Fruit fly (Drosophila melanogaster) whole organism, larva: ENCODE measurements around the gene CG31673.

Experiments used
- noc ChIP-seq: fragments of 200-800 bp; sonication (Bioruptor generic); optimal IDR thresholded peaks from 3 replicates; lab custom pipeline; 2019; ENCODE audit warnings: missing biosample characterization, mild to moderate bottlenecking, missing genetic modification characterization, moderate library complexity

CG31673 gene

DNA sequence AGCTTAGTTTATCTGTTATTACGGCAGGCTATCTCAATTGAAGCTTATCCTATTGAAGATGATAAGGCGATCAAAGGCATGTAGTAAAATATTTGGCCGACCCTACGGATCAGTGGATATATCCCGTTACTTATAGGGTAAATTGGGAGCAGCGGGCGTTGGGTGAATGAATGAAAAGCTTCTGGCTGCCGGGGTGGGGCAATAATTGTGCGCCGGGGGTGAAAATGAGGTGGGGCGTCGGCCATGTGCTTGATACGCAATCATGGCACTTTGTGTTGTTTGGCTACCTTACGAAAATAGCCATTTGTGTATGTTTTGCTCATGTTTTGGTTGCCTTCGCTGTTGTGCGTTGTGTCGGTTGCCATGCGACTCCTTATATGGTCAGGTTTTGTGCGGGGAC lies 27.6 kb upstream of the CG31673 start:
- TF ChIP-seq noc (tag; lab: Kevin White, UChicago), result no peak

DNA sequence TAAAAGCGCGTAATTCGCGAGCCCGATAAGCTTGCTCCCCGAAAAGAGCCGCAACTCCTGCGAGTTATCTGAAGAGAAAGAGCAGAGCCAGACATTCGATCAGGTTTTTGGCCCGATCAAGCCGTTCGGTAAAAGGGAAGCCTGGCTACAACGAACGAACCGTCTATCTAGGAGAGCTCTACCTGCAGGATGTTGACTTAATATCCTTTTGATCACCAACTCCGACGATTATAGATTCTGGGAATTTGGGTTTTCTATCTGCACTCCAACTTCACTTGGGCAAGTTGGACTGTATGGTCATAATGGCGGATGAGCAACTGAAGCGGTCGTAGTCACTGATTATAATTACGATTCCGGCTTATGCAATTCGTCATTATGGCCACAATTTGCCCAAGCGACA lies 27.2 kb upstream of the CG31673 start:
- no peak for TF ChIP-seq noc (tag; lab: Kevin White, UChicago)

DNA sequence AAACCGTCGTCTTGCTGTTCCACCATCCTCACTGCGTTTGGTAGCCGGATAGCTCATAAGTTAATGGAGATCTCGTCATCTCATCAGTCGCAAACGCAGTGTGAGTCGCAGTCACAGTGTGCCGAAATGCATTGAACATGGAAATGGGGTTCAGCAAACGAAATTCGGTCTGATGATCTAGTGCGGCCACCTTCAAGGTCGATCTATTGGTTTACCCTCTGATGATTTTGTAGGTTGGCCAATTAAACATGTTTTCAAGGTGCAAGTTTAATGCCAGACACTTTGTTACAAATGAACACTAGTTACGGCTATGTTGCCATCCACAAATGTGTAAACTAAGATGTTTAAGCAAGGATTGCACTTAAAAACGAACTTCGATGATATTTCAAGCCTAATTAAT lies 26.6 kb upstream of the CG31673 start:
- no peak for TF ChIP-seq noc (tag; lab: Kevin White, UChicago)

DNA sequence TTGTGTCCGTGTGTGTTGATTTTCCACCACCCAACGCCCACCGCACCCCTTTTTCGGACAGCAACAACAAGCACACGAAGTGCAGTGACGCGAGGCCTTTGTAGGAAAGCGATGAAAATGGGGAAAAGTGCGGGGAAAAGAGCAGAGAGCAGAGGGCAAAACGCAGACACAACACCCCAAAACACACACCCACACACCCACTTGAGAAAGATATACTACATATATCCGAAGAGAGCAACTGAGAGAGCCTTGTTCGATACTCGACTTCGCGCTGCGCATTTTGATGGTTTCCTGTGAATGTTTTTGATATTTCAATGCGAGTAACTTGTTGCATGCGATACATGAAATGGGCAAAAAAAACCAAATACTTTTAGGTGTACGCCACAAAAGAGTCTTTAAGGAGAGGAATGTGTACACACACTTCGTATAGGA lies 25.7 kb upstream of the CG31673 start:
- no peak for TF ChIP-seq noc (tag; lab: Kevin White, UChicago)

DNA sequence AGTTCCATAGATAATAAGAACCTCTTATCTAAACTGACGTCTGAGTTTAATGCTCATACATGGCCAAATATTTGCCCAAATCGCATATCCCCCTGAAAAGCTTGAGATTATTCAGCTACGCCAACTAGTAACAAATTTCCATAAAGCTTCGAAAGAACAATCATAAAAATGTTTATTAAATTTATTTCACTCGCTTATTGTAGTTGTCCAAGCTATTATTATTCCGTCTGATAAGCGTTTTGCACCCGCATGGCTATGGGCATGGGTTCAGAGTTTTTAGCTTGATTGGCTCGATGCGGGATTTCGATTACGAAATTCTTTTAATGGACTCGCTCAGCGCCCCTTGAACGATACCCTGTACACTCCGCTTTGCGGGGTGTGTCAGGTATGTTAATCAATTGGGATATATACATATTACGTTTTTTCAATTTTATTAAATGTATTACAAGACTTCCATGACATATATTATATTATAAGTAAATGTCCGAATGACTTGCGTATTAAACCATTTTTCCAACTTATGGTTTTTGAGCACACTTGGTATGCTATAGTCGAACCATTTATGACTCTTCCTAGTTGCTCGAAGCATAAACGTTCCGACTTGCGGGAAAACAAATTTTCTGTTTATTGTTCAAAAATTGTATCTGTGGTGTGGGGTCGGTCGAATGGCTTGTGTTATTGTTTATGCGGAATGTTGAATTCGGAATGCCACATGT lies 23.6 kb upstream of the CG31673 start:
- TF ChIP-seq noc (tag; lab: Kevin White, UChicago), result peak; percentile 97

DNA sequence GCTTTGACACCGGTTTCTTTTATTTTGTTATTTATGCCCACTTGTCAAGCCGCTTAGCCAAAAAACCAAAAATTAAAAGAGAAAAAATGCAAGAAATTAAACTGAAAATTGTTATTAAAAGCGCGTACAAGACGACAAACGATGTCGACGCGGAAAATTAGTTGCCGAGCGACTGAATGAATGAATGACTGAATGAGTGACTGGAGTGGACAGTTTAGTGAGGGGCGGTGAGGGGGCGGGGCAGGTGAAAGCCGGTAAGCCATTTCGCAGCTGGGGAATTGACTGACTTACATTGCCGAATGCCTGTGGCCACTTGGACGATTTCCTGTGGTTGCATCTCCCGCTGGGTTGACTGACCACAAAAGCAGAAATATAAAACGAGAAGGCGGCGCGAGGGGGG lies 22.8 kb upstream of the CG31673 start:
- TF ChIP-seq noc (tag; lab: Kevin White, UChicago), result no peak

DNA sequence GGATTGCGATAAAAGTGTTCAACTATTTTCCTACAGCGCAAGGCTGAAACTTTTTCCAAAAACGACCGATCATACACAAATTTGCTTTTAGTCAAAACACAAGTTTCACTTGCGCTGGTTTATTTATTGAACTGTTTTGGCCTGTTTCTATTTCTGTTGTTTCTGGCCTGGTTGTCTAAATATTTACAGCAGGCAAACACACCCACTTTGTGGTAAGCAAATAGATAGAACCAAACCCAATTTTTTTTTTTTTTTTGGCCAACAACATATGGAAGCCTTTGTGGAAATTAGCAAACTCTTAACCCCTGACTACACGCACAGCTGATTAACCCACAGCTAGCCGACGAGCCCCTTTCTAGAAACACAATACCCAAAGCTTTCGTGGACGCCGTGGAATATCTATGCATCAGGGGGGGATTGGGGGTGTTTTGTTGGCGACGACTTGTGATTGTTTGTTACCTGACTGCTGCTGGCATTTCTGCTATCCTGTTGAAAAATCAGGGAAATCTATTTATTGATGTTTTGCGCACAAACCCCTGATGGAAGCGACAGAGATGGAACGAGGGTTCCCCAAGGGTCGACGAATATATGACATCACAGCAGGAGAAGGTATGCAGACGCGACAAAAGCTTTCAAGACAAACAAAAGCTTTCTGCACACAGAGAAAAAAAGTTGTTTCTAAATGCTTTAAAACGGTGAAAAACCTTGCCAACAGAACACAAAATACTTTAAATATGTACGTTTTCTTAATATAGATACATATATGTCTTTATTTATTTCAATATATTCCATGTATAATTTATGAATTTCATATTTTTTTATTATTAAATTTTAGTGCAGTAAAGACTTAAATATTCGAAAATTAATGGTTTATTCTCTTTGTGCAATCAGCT lies 21.5 kb upstream of the CG31673 start:
- peak; percentile 68 for TF ChIP-seq noc (tag; lab: Kevin White, UChicago)

DNA sequence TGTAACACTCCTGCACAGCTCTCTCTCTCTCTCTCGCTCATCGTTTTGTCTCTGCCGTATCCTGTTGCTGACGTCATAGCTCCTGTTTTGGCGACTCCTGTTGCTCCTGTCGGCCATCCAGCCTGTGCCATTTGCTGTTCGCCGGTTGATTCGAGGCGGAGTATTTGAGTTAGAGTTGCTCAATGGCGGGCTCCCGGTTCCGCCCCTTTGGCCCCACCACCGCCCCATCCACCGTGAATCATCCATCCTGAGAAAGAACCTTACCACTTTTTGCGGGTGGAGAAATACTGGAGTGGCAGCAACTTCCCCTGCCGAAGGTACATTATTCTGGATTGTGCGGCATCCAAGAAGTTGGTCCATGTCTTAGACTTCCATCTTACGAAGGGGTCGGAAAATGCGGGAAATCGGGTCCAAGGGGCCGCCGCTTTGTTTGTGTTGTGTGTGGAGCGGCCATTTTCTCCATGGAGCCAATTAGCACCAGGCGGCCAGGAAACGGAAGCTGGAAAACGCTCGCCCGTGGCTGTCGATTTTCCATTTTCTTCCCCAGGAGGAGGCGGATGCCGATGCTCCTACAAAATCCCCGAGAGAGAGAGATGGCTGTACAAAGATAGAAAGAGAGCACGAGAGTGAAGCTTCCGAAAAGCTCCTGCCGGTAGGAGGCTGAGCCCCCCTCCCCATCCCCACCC lies 20.8 kb upstream of the CG31673 start:
- TF ChIP-seq noc (tag; lab: Kevin White, UChicago), result no peak

DNA sequence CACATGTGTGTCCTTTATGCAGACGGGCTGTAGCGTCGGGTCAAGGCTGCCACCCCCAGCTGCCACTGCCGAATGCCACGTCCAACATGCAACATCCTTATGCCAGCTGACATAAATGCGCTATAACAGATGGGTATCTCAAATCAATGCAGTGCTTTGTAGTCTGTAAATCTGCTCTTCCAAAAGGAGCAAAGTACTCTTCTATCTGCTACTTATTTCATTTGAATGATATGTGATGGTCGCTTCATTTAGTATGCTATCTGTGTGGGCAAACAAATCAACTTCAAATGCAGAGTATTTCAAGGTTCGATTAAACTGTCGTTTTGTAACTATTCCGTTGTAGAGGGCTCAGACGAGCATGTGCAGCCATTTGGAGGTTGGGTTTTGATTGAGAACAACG lies 20.2 kb upstream of the CG31673 start:
- no peak for TF ChIP-seq noc (tag; lab: Kevin White, UChicago)

DNA sequence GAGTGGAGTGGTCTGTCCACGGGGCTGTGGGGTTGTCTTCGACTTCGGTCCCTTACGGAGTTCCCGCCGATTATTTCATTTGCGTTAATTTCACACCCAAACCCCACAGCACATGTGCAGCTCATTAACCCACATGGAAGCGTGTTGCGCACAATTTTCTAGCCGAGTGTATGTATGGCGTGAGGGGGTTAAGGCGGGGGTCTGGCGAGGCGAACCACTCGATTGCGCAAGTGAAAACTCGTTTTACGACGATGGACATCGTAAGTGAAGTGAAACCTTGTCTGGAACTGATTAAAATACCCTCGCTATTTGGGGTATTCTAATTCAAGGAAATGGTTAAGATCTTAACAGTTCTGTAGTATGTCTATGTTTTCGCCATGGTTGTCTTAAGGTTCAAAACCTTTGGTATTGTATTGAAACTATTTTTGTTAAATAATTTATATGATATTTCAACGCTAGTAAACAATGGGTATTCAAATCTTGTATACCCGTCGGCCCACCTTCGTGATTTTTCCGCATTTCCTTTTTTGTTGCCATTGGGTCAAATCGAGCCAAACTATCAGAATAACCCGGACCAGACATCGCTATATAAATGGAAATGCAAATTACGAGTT lies 18.3 kb upstream of the CG31673 start:
- TF ChIP-seq noc (tag; lab: Kevin White, UChicago), result no peak

DNA sequence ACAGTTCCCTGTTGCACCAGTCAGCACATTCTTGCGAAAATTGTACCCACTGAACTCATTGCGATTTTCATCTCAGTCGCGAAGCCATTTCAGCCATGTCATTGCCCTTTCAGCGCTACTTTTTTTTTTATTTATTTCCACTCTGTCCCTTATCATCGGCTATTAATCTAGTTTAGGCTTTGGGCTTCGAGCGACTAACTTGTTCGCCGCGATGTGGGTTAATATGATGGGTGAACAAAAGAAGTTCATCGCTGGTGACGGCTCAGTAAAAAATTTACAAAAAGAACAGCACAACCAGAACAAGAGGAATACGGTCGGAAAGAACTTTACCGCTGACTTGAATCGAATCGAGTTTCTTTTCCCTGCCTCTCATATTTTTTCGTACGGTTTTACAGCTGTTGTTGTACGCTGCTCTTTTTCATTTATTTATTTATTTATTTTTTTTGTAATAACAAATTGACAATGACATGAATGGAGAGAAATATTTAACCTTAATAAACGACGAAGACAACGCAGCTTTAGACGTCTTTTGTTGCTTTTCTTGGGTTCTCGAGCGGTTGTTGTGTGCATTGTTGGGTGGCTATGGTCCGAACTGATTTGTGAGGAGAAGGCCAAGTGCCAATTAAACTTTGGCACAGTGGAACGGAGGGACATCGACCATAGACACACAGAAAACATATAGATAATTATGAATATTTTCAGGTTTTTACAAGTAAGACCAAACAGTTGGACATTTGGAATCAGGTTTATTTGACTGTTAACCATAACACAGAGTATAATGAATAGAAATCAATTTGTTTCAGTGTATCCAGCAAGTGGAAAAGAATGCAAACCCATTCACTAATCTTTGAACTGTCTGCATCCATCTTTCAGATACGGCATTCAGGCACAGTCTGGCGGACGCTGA lies 16.9 kb upstream of the CG31673 start:
- TF ChIP-seq noc (tag; lab: Kevin White, UChicago), result no peak

DNA sequence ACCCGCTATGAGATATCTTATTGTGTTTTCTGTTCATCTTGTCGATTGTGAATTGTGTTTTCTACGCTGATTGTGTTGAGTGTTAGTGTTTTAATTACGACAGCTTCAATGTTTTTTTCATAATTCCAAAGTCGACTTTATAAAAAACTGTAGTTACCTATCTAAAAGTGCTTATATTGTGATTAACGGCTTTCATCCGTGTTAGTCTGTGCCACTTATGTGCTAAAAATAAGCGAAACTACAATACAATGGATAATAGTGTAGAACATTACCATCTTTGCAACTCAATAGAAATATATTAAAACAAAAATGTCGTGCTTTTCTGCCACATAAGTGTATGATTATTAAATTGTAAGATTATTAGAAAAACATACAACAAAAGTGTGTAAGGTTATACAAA lies 13.3 kb upstream of the CG31673 start, which contains the start of gene CG33322:
TSS of gene CG33322 (minus strand) at position 101 of the 400 bp plus-strand sequence.
- TF ChIP-seq noc (tag; lab: Kevin White, UChicago), result no peak

DNA sequence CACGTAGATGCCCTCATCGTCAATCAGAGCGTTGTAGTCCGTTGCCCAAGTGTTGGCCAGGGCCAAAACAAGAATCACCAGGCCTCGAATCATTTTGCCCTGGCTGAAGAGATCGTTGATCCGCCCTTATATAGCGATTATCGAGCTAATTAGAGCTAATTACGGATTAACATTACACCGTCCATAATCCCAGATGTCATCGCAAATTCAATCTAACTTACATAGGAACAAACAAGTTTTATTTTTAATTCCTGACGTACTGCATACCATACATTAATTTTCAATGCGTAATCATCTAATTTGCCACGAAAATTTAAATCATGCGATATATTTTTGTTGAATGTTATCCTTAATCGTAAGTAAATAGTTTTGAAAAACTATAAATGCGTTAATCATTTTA lies 12.2 kb upstream of the CG31673 start, which contains the start of gene CheB38b:
TSS of gene CheB38b (minus strand) at position 101 of the 400 bp plus-strand sequence.
- TF ChIP-seq noc (tag; lab: Kevin White, UChicago), result no peak

DNA sequence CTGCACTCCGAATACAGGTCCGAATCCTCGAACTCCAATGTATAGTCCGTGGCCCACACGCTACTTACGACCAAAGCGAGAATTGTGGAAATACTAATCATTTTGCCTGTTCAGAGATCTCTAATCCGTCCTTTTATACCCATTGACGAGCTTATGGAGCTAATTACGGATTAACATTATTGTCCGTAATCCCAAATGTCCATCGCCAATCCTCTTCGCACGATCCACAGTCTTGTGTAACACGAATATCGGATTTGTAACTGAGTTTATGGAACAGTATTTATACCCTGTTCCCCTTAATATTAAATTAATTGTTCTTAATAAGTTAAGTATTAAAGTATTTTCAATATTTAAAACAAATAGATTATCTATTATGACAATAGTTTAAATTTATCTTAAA lies 11.0 kb upstream of the CG31673 start, which contains the start of gene CheB38a:
TSS of gene CheB38a (minus strand) at position 101 of the 400 bp plus-strand sequence.
- TF ChIP-seq noc (tag; lab: Kevin White, UChicago), result no peak
